Fruit fly (Drosophila melanogaster): ENCODE measurements around the gene ppk27.
A peak's percentile ranks its signal among the peaks of the same experiment; 100 is the strongest.

Gene ppk27

dm6 chr3L:3791043-3791682, 36.2 kb upstream of the ppk27 start (continued):
- TF ChIP-seq chm (GFP tag; IDR thresholded peaks at IDR 0.05) (no peak), lmd (GFP tag; IDR thresholded peaks at IDR 0.05) (0 out of 2 replicates have a peak, but pooled peaks have one; percentile 16), sens (GFP tag) (peak; percentile 76), CG10321 (GFP tag; IDR thresholded peaks at IDR 0.05) (no peak), zf30C (GFP tag; optimal IDR thresholded peaks at IDR 0.05) (no peak), Nf-YA (GFP tag; IDR thresholded peaks at IDR 0.05) (0 out of 2 replicates have a peak, but pooled peaks have one; percentile 25), gem (tag; optimal IDR thresholded peaks at IDR 0.05) (peak; percentile 50), CG17186 (GFP tag; optimal IDR thresholded peaks at IDR 0.05) (no peak), trh (GFP tag; optimal IDR thresholded peaks at IDR 0.05) (no peak), lov (optimal IDR thresholded peaks at IDR 0.05) (no peak), lov (GFP tag; IDR thresholded peaks at IDR 0.05) (0 out of 3 replicates have a peak, but pooled peaks have one; percentile 29), CG4424 (GFP tag; optimal IDR thresholded peaks at IDR 0.05) (peak; percentile 31), usp (GFP tag; optimal IDR thresholded peaks at IDR 0.05) (no peak), unpg (GFP tag; optimal IDR thresholded peaks at IDR 0.05) (peak; percentile 12), mam (GFP tag; optimal IDR thresholded peaks at IDR 0.05) (no peak), CG4404 (GFP tag; IDR thresholded peaks at IDR 0.05) (peak; percentile 16; the same call in 1 of the 2 replicates), CG4854 (GFP tag; optimal IDR thresholded peaks at IDR 0.05) (no peak), Rfx (GFP tag; IDR thresholded peaks at IDR 0.05) (peak; percentile 42), MESR4 (GFP tag; optimal IDR thresholded peaks at IDR 0.05) (no peak), psq (GFP tag; optimal IDR thresholded peaks at IDR 0.05) (no peak), dimm (GFP tag; IDR thresholded peaks at IDR 0.05) (0 out of 2 replicates have a peak, but pooled peaks have one; percentile 22), CG7372 (GFP tag; IDR thresholded peaks at IDR 0.05) (no peak), Mrtf (GFP tag; IDR thresholded peaks at IDR 0.05) (0 out of 3 replicates have a peak, but pooled peaks have one; percentile 42), CG9817 (tag; optimal IDR thresholded peaks at IDR 0.05) (no peak), grau (tag; optimal IDR thresholded peaks at IDR 0.05) (peak; percentile 46), CG3726 (GFP tag; IDR thresholded peaks at IDR 0.05) (no peak), Antp (GFP tag; optimal IDR thresholded peaks at IDR 0.05) (no peak), pb (GFP tag; optimal IDR thresholded peaks at IDR 0.05) (no peak), CG10431 (GFP tag; optimal IDR thresholded peaks at IDR 0.05) (no peak), Sox102F (GFP tag; optimal IDR thresholded peaks at IDR 0.05) (peak; percentile 15), Ptx1 (GFP tag; IDR thresholded peaks at IDR 0.05) (peak; percentile 7; the same call in 1 of the 2 replicates), CG7556 (GFP tag; optimal IDR thresholded peaks at IDR 0.05) (no peak), prd (optimal IDR thresholded peaks at IDR 0.05) (no peak), prd (GFP tag; IDR thresholded peaks at IDR 0.05) (peak; percentile 22; the same call in 1 of the 3 replicates), ara (GFP tag; IDR thresholded peaks at IDR 0.05) (0 out of 2 replicates have a peak, but pooled peaks have one; percentile 7), C15 (GFP tag; IDR thresholded peaks at IDR 0.05) (no peak), CG30403 (GFP tag; optimal IDR thresholded peaks at IDR 0.05) (peak; percentile 23), vnd (GFP tag; IDR thresholded peaks at IDR 0.05; ENCODE audit: partially characterized antibody) (no peak), klu (GFP tag; IDR thresholded peaks at IDR 0.05) (no peak), Oli (tag; optimal IDR thresholded peaks at IDR 0.05) (no peak), NFAT (GFP tag; IDR thresholded peaks at IDR 0.05) (peak; percentile 56; the same call in 1 of the 2 replicates)

dm6 chr3L:3790504-3790903, 35.5 kb upstream of the ppk27 start, which contains the start of gene CG32266:
CG32266 (plus strand) TSS chr3L:3790804.
- peak in 1 of 2 experiments; percentile 69 for TF ChIP-seq Hr78 (GFP tag; optimal IDR thresholded peaks at IDR 0.05)
- TF ChIP-seq CG1602 (GFP tag; optimal IDR thresholded peaks at IDR 0.05) = no peak
- no peak for TF ChIP-seq CG15073 (GFP tag; optimal IDR thresholded peaks at IDR 0.05)
- TF ChIP-seq ems (GFP tag; optimal IDR thresholded peaks at IDR 0.05) = no peak
- TF ChIP-seq Rfx (GFP tag; IDR thresholded peaks at IDR 0.05) = no peak
